Worm (Caenorhabditis elegans) whole organism, L2 larva: ENCODE measurements around the gene C09F9.2.

ENCODE experiments used
- dmd-4 ChIP-seq: sonication (generic microtip); optimal IDR thresholded peaks from 2 replicates; lab custom pipeline; 2017; ENCODE audit warnings: missing biosample characterization, missing genetic modification characterization
- elt-3 ChIP-seq: sonication (generic microtip); optimal IDR thresholded peaks from 2 replicates; lab custom pipeline; 2017; ENCODE audit warnings: missing biosample characterization, missing genetic modification characterization
- fos-1 ChIP-seq: fragments of 150-350 bp; optimal IDR thresholded peaks from 2 replicates; lab custom pipeline; 2014; ENCODE audit warnings: missing biosample characterization, missing genetic modification characterization
- lin-39 ChIP-seq: fragments of 150-350 bp; optimal IDR thresholded peaks from 2 replicates; lab custom pipeline; 2014; ENCODE audit warnings: missing biosample characterization, missing genetic modification reagents, missing genetic modification characterization
- nhr-237 ChIP-seq: fragments of 150-350 bp; optimal IDR thresholded peaks from 2 replicates; lab custom pipeline; 2014; ENCODE audit warnings: missing biosample characterization, missing genetic modification characterization
- nhr-77 ChIP-seq: fragments of 150-350 bp; optimal IDR thresholded peaks from 2 replicates; lab custom pipeline; 2014; ENCODE audit warnings: missing biosample characterization, missing genetic modification characterization
- sma-3 ChIP-seq: sonication (generic microtip); optimal IDR thresholded peaks from 2 replicates; lab custom pipeline; 2016; ENCODE audit warnings: missing genetic modification reagents, missing genetic modification characterization, missing compliant biosample characterization
- ztf-4 ChIP-seq: fragments of 150-350 bp; optimal IDR thresholded peaks from 2 replicates; lab custom pipeline; 2014; ENCODE audit warnings: missing biosample characterization, missing genetic modification characterization

Gene C09F9.2

ce11 chrII:14757711-14758110 lies 52.4 kb downstream of the C09F9.2 start, which contains the start of gene Y54E2A.5:
TSS of gene Y54E2A.5 (minus strand) at chrII:14757811.
- TF ChIP-seq dmd-4 (tag; lab: Kevin White, UChicago) (no peak), fos-1 (no peak), lin-39 (tag; lab: Kevin White, UChicago) (no peak), nhr-237 (tag; lab: Kevin White, UChicago) (no peak), sma-3 (no peak), nhr-77 (tag; lab: Kevin White, UChicago) (no peak), ztf-4 (tag; lab: Kevin White, UChicago) (no peak), elt-3 (tag; lab: Kevin White, UChicago) (no peak)
